Fruit fly (Drosophila melanogaster): ENCODE results near the gene Atg16.
A peak's percentile ranks its signal among the peaks of the same experiment; 100 is the strongest.

Atg16 gene

DNA sequence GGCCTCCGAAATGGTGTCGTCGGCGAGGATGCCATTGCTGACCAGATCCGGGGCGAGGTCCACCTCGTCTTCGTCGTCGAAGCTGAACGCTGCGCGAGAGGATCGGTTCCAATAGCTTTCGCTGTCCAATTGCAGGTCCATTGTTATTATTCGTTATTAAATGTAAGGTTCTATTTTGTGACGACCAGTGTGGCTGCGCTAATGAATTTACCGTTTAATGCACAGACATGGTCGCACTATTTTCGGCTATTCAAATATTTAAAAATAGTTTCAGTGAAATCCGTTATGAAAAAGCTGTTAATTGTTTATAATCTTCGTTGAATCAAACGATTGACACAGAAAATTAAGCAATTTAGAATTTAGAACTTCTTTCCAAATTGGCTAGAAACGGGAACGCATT, 18.6 kb downstream of the Atg16 start, which contains the start of gene Vps16B (continued):
- no peak for TF ChIP-seq prd (optimal IDR thresholded peaks at IDR 0.05)
- TF ChIP-seq prd (GFP tag; IDR thresholded peaks at IDR 0.05) = no peak
- TF ChIP-seq CG14710 (tag; optimal IDR thresholded peaks at IDR 0.05) = peak; percentile 41
- TF ChIP-seq E2f2 (GFP tag; IDR thresholded peaks at IDR 0.05) = peak; percentile 71
- peak; percentile 58 for TF ChIP-seq CG9797 (GFP tag; optimal IDR thresholded peaks at IDR 0.05)
- TF ChIP-seq emc (GFP tag; optimal IDR thresholded peaks at IDR 0.05) = no peak
- no peak for TF ChIP-seq CG1024 (GFP tag; IDR thresholded peaks at IDR 0.05)
- TF ChIP-seq CG10366 (GFP tag; IDR thresholded peaks at IDR 0.05) = no peak
- peak; percentile 51; the same call in 1 of the 4 replicates for TF ChIP-seq Dll (GFP tag; IDR thresholded peaks at IDR 0.05; ENCODE audit: partially characterized antibody)
- peak; percentile 68 for TF ChIP-seq CG4617 (GFP tag; optimal IDR thresholded peaks at IDR 0.05; ENCODE audit: borderline replicate concordance)
- TF ChIP-seq CG4707 (GFP tag; optimal IDR thresholded peaks at IDR 0.05) = no peak
- peak; percentile 69 for TF ChIP-seq CG13287 (GFP tag; IDR thresholded peaks at IDR 0.05; ENCODE audit: partially characterized antibody)
- TF ChIP-seq Lhr (GFP tag; optimal IDR thresholded peaks at IDR 0.05) = no peak
- TF ChIP-seq CG32532 (GFP tag; IDR thresholded peaks at IDR 0.05) = no peak
- peak; percentile 36 for TF ChIP-seq Ets97D (GFP tag; optimal IDR thresholded peaks at IDR 0.05)
- peak; percentile 77 for TF ChIP-seq gfzf (GFP tag; optimal IDR thresholded peaks at IDR 0.05)
- TF ChIP-seq zen2 (GFP tag; IDR thresholded peaks at IDR 0.05; ENCODE audit: partially characterized antibody) = 0 out of 3 replicates have a peak, but pooled peaks have one; percentile 49
- TF ChIP-seq BEAF-32 (GFP tag; optimal IDR thresholded peaks at IDR 0.05) = peak; percentile 19

dm6 chr3R:29806682-29807393, 28.1 kb downstream of the Atg16 start, which contains the start of the genes ca and ncd:
Gene ca (plus strand): TSS chr3R:29806811.
Gene ncd (minus strand): TSS chr3R:29807127.
- TF ChIP-seq dmrt99B (tag; optimal IDR thresholded peaks at IDR 0.05) (no peak), D (optimal IDR thresholded peaks at IDR 0.05) (peak; percentile 56), D (GFP tag; optimal IDR thresholded peaks at IDR 0.05) (no peak), Bdp1 (GFP tag; optimal IDR thresholded peaks at IDR 0.05) (no peak), CG3847 (GFP tag; IDR thresholded peaks at IDR 0.05) (peak; percentile 38; the same call in 1 of the 2 replicates), CG13624 (GFP tag; optimal IDR thresholded peaks at IDR 0.05) (peak; percentile 1), ftz-f1 (GFP tag; optimal IDR thresholded peaks at IDR 0.05) (peak; percentile 72), trem (tag; optimal IDR thresholded peaks at IDR 0.05) (peak; percentile 12), phol (tag; optimal IDR thresholded peaks at IDR 0.05) (peak; percentile 15), Dek (tag; optimal IDR thresholded peaks at IDR 0.05) (no peak), CG2116 (GFP tag; optimal IDR thresholded peaks at IDR 0.05) (peak; percentile 99), danr (GFP tag; IDR thresholded peaks at IDR 0.05) (no peak), YL-1 (GFP tag; optimal IDR thresholded peaks at IDR 0.05) (peak; percentile 92), bsh (GFP tag; optimal IDR thresholded peaks at IDR 0.05) (no peak), Side (GFP tag; optimal IDR thresholded peaks at IDR 0.05) (peak; percentile 3), repo (GFP tag; optimal IDR thresholded peaks at IDR 0.05) (no peak), MTF-1 (GFP tag; optimal IDR thresholded peaks at IDR 0.05; ENCODE audit: borderline replicate concordance) (no peak), CG12769 (tag; optimal IDR thresholded peaks at IDR 0.05) (no peak), nerfin-2 (GFP tag; IDR thresholded peaks at IDR 0.05; ENCODE audit: partially characterized antibody) (peak; percentile 24; the same call in 1 of the 2 replicates), hb (GFP tag; IDR thresholded peaks at IDR 0.05; ENCODE audit: partially characterized antibody) (peak; percentile 55; the same call in 1 of the 3 replicates), Sin3A (optimal IDR thresholded peaks at IDR 0.05) (peak; percentile 96), mam (GFP tag; optimal IDR thresholded peaks at IDR 0.05) (peak; percentile 14), CG9609 (GFP tag; optimal IDR thresholded peaks at IDR 0.05) (no peak), CG9797 (GFP tag; optimal IDR thresholded peaks at IDR 0.05) (peak; percentile 72), tna (GFP tag; IDR thresholded peaks at IDR 0.05; ENCODE audit: partially characterized antibody) (peak; percentile 29; the same call in 1 of the 2 replicates), lilli (GFP tag; optimal IDR thresholded peaks at IDR 0.05) (no peak), Myb (GFP tag; optimal IDR thresholded peaks at IDR 0.05) (peak; percentile 93), CG4854 (GFP tag; optimal IDR thresholded peaks at IDR 0.05) (no peak), wor (GFP tag; IDR thresholded peaks at IDR 0.05) (no peak), CG5953 (GFP tag; IDR thresholded peaks at IDR 0.05) (no peak), CG17186 (GFP tag; optimal IDR thresholded peaks at IDR 0.05) (peak; percentile 6), zen2 (GFP tag; IDR thresholded peaks at IDR 0.05; ENCODE audit: partially characterized antibody) (peak; percentile 54; the same call in 2 of the 3 replicates)

Measured in whole organism, embryonic.